Worm (Caenorhabditis elegans): ENCODE measurements around the gene spr-1.

spr-1 gene

DNA sequence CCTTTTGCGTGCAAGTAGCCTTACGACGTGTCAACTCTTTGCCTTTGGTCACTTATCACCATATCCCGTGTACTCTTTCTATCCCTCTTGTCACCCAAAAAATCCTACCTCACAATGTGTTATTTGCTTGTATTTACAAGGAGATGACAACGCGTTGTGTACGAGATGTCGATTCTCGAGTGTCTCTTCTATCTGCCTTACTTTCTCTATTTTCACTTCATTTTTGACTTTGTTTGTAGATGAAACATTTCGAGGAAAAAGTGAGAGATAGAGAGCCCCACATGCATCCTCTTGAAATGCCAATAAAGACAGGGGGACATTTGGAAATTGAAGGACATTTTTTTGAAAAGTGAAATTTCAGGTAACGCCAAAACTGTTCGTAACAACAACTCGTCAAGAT is 18.3 kb downstream of the spr-1 start:
- TF ChIP-seq D2030.7 (GFP tag; IDR thresholded peaks at IDR 0.05) (no peak), lag-1 (GFP tag; IDR thresholded peaks at IDR 0.05) (no peak), hlh-12 (tag; optimal IDR thresholded peaks at IDR 0.05) (no peak), dpff-1 (tag; optimal IDR thresholded peaks at IDR 0.05) (no peak), F33H1.4 (GFP tag; IDR thresholded peaks at IDR 0.05) (no peak), ztf-25 (GFP tag; IDR thresholded peaks at IDR 0.05) (no peak), nhr-80 (tag; optimal IDR thresholded peaks at IDR 0.05) (no peak), mes-4 (tag; optimal IDR thresholded peaks at IDR 0.05) (no peak), tbx-9 (tag; optimal IDR thresholded peaks at IDR 0.05; ENCODE audit: borderline replicate concordance) (no peak), him-1 (tag; optimal IDR thresholded peaks at IDR 0.05) (no peak), ceh-27 (GFP tag; optimal IDR thresholded peaks at IDR 0.05) (no peak), C17E4.6 (GFP tag; IDR thresholded peaks at IDR 0.05) (no peak), dpl-1 (GFP tag; optimal IDR thresholded peaks at IDR 0.05) (no peak), nfya-1 (tag; optimal IDR thresholded peaks at IDR 0.05; ENCODE audit: borderline replicate concordance, insufficient read depth) (no peak), F37B4.10 (GFP tag; IDR thresholded peaks at IDR 0.05) (no peak), egl-44 (GFP tag; IDR thresholded peaks at IDR 0.05) (no peak), ceh-79 (tag; optimal IDR thresholded peaks at IDR 0.05) (no peak), bed-1 (GFP tag; IDR thresholded peaks at IDR 0.05) (no peak)

DNA sequence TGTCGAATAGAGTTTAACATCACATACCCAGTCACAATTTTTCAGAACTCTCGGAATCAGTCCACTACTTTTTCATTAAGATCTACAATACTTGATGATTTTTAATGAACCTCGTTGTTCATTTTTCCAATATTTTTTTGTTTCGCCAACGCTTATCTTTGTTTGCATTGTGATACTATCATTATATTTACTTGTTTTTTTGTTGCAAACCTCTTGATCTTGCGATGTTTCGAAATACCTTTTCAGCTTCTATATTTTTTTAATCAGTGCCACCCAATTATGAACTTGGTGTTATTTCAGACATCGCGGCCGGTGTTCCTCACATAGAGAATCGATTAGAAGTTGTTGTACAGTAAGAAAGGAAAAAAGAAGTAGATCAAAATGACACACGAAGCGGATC is 20.5 kb downstream of the spr-1 start, which contains the start of gene myo-5:
Gene myo-5 (plus strand): TSS at position 301 of the 400 bp plus-strand sequence.
- no peak for TF ChIP-seq F22D6.2 (tag; optimal IDR thresholded peaks at IDR 0.05)
- TF ChIP-seq Y95B8A.8 (GFP tag; IDR thresholded peaks at IDR 0.05): no peak
- no peak for TF ChIP-seq atf-7 (tag; optimal IDR thresholded peaks at IDR 0.05)
- no peak for TF ChIP-seq rcor-1 (GFP tag; IDR thresholded peaks at IDR 0.05)
- TF ChIP-seq F52B5.7 (tag; optimal IDR thresholded peaks at IDR 0.05): no peak
- no peak for TF ChIP-seq ztf-22 (GFP tag; optimal IDR thresholded peaks at IDR 0.05)
- TF ChIP-seq T07F8.4 (tag; optimal IDR thresholded peaks at IDR 0.05): no peak
- TF ChIP-seq lsl-1 (GFP tag; optimal IDR thresholded peaks at IDR 0.05): no peak
- no peak for TF ChIP-seq cebp-2 (GFP tag; IDR thresholded peaks at IDR 0.05)
- TF ChIP-seq ceh-100 (GFP tag; IDR thresholded peaks at IDR 0.05): no peak
- TF ChIP-seq lin-54 (GFP tag; optimal IDR thresholded peaks at IDR 0.05): no peak
- no peak for TF ChIP-seq athp-1 (tag; optimal IDR thresholded peaks at IDR 0.05)
- no peak for TF ChIP-seq ekl-4 (GFP tag; IDR thresholded peaks at IDR 0.05)
- TF ChIP-seq madf-6 (GFP tag; IDR thresholded peaks at IDR 0.05): no peak
- no peak for TF ChIP-seq repo-1 (tag; optimal IDR thresholded peaks at IDR 0.05)
- no peak for TF ChIP-seq lir-1 (GFP tag; conservative IDR thresholded peaks at IDR 0.05)

DNA sequence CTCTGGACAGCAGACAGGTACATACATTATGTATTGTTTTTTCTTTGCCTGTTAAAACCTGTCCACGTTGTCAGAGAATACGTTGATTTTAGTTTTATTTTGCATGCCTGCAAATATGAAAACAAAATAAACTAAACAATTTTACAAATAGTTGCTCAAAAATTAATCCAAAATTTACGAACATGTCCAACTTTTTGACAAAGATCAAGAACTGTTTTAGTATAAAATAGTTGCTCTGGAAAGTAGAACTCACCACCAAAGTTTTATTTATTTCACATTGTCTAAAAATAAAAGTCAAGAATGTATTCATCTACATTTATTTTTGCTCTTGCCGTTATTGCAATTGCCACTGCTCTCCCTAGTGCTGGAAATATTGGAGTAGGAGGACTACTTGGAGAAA is 24.7 kb downstream of the spr-1 start, which contains the start of gene srlf-16:
Gene srlf-16 (plus strand): TSS at position 301 of the 400 bp plus-strand sequence.
- no peak for TF ChIP-seq B0019.2 (GFP tag; conservative IDR thresholded peaks at IDR 0.05)
- TF ChIP-seq lsy-27 (tag; optimal IDR thresholded peaks at IDR 0.05; ENCODE audit: borderline replicate concordance, insufficient read depth): no peak
- TF ChIP-seq K12H6.12 (tag; optimal IDR thresholded peaks at IDR 0.05): no peak
- no peak for TF ChIP-seq rpc-1 (optimal IDR thresholded peaks at IDR 0.05)
- no peak for TF ChIP-seq rpc-1 (tag; optimal IDR thresholded peaks at IDR 0.05)
- no peak for TF ChIP-seq C17E4.6 (GFP tag; IDR thresholded peaks at IDR 0.05)
- no peak for TF ChIP-seq hrde-1 (tag; optimal IDR thresholded peaks at IDR 0.05; ENCODE audit: borderline replicate concordance)
- TF ChIP-seq madf-3 (GFP tag; IDR thresholded peaks at IDR 0.05): no peak
